Worm (Caenorhabditis elegans): Measurements from ENCODE around the gene acaa-2.

The acaa-2 gene

DNA sequence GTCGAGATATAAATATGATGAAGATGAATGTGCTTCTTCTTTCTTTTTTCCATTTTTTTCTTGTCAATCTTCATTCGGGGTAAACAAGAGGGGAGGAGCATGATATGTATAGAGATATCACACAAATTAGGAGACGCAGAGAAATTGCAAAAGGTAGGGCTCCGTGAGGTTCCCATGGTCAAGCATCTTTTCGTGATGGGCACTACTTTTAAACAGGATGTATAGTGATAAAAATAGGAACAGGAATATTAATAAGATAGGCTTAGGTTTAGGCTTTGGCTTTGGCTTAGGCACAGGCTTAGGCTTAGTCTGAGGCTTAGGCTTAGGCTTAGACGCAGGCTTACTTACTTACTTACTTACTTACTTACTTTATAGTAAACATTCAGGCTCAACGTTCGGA is 20.0 kb upstream of the acaa-2 start, which contains the start of gene F53A2.1:
F53A2.1 (minus strand) TSS at position 101 of the 400 bp plus-strand sequence.
- TF ChIP-seq dao-5 (tag; optimal IDR thresholded peaks at IDR 0.05) (no peak), W03F9.2 (tag; optimal IDR thresholded peaks at IDR 0.05) (no peak), him-1 (tag; optimal IDR thresholded peaks at IDR 0.05) (no peak)

DNA sequence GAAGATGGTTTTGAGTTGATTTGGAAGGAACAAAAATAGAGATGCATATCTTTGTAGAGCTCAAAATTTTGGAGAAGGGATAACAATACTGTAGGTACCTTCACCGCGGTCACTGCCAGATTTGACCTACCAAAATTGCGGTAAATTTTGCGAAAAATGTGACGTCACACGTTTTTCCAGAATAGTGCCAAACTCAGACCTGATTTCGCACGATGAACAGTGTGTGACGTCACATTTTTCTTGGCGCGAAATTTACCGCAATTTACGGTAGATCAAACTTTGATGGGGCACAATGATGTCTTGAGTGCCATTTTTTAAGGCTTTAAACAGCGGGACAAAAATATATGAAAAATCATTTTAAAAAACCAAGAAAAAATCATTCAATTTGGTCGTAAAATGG is 15.8 kb upstream of the acaa-2 start:
- TF ChIP-seq W03F9.2 (tag; optimal IDR thresholded peaks at IDR 0.05) (no peak), him-1 (tag; optimal IDR thresholded peaks at IDR 0.05) (no peak), dao-5 (tag; optimal IDR thresholded peaks at IDR 0.05) (no peak)

- no peak for TF ChIP-seq dao-5 (tag; optimal IDR thresholded peaks at IDR 0.05)
- TF ChIP-seq him-1 (tag; optimal IDR thresholded peaks at IDR 0.05): no peak
- TF ChIP-seq W03F9.2 (tag; optimal IDR thresholded peaks at IDR 0.05): no peak
Observed at ce11 chrIII:13333754-13334153, 11.0 kb upstream of the acaa-2 start, which contains the start of gene sdz-20. Gene sdz-20, plus strand, starts transcription at chrIII:13334054.

DNA sequence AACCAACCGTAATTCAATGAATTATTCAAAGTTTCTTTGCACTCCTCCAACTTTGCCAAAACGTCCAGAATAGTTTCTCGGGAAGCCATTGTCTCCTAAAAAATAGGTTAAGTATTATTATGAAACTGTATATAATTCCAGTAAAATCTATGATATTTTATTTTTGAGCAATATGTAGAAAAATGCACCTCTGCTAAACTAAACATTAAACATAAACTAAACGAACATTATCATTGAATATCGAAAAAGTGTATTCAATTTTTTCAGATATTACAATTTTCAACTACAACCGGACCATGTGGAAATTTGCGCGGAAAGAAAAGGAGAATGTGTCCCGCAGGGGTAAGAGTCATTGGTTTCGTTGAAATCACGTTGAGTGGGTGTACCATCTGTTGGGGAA is 5.1 kb upstream of the acaa-2 start, which contains the start of gene F53A2.3:
F53A2.3 (minus strand) TSS at position 101 of the 400 bp plus-strand sequence.
- TF ChIP-seq W03F9.2 (tag; optimal IDR thresholded peaks at IDR 0.05): no peak
- TF ChIP-seq him-1 (tag; optimal IDR thresholded peaks at IDR 0.05): no peak
- TF ChIP-seq dao-5 (tag; optimal IDR thresholded peaks at IDR 0.05): no peak

- TF ChIP-seq dao-5 (tag; optimal IDR thresholded peaks at IDR 0.05): no peak
- TF ChIP-seq him-1 (tag; optimal IDR thresholded peaks at IDR 0.05): no peak
- TF ChIP-seq W03F9.2 (tag; optimal IDR thresholded peaks at IDR 0.05): peak; percentile 25
Observed at ce11 chrIII:13340504-13341274, 4.0 kb upstream of the acaa-2 start.

ce11 chrIII:13341275-13341626 is 3.5 kb upstream of the acaa-2 start, which contains the start of gene nud-1:
Gene nud-1, plus strand, starts transcription at chrIII:13341527.
- no peak for TF ChIP-seq dao-5 (tag; optimal IDR thresholded peaks at IDR 0.05)
- TF ChIP-seq W03F9.2 (tag; optimal IDR thresholded peaks at IDR 0.05): no peak
- no peak for TF ChIP-seq him-1 (tag; optimal IDR thresholded peaks at IDR 0.05)

ce11 chrIII:13342079-13342734 is 2.5 kb upstream of the acaa-2 start, which contains the start of gene dro-1:
Gene dro-1, plus strand, starts transcription at chrIII:13342684.
- TF ChIP-seq W03F9.2 (tag; optimal IDR thresholded peaks at IDR 0.05) (no peak), dao-5 (tag; optimal IDR thresholded peaks at IDR 0.05) (no peak), him-1 (tag; optimal IDR thresholded peaks at IDR 0.05) (no peak)

ce11 chrIII:13343117-13343516 is 1.6 kb upstream of the acaa-2 start, which contains the start of gene ife-1:
Gene ife-1, plus strand, starts transcription at chrIII:13343417.
- TF ChIP-seq him-1 (tag; optimal IDR thresholded peaks at IDR 0.05) (no peak), dao-5 (tag; optimal IDR thresholded peaks at IDR 0.05) (no peak), W03F9.2 (tag; optimal IDR thresholded peaks at IDR 0.05) (no peak)

DNA sequence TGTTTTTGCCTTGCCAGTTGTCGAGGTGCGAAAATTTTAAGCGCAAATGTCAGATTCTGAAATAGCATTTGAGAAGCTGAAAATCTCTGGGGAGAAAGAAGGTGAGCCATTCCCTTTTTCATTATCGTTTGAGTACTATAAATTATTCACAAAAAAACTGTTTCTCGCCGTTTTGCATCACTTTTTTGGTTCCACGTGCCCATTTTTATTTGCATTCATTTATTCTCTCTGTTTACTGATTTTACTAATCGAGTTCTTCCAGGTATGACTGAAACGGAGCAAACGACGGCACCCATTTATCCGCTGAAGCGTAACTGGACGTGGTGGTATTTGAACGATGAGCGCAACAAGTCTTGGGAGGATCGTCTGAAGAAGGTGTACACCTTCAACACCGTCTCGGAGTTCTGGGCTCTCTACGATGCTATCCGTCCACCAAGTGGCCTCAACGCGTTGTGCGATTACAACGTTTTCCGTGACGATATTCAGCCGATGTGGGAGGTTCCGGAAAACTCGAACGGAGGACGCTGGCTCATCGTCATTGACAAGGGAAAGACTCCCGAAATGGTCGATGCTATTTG is 1.1 kb upstream of the acaa-2 start:
- no peak for TF ChIP-seq him-1 (tag; optimal IDR thresholded peaks at IDR 0.05)
- no peak for TF ChIP-seq W03F9.2 (tag; optimal IDR thresholded peaks at IDR 0.05)
- no peak for TF ChIP-seq dao-5 (tag; optimal IDR thresholded peaks at IDR 0.05)

DNA sequence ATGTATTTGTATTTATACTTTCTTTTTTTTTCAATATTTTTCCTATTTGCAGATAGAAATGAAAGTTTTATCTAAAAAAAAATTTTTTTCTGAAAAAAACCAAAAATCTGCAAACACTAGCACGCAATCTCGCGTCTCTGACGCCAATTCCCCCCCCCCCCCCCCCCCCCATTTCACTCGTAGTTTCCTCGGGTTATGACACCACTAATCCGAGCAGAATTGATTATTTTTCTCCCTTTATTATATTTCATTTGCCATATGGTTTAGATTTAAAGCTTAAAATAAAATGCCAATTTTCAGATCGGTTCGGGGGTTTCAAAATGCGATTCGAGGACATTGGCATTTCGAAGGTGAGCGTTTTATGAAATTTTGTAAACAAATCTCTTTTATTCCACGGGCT is 2.0 kb downstream of the acaa-2 start, which contains the start of gene mtm-6:
mtm-6 (plus strand) TSS at position 301 of the 400 bp plus-strand sequence.
- TF ChIP-seq W03F9.2 (tag; optimal IDR thresholded peaks at IDR 0.05) (no peak), dao-5 (tag; optimal IDR thresholded peaks at IDR 0.05) (no peak), him-1 (tag; optimal IDR thresholded peaks at IDR 0.05) (no peak)

DNA sequence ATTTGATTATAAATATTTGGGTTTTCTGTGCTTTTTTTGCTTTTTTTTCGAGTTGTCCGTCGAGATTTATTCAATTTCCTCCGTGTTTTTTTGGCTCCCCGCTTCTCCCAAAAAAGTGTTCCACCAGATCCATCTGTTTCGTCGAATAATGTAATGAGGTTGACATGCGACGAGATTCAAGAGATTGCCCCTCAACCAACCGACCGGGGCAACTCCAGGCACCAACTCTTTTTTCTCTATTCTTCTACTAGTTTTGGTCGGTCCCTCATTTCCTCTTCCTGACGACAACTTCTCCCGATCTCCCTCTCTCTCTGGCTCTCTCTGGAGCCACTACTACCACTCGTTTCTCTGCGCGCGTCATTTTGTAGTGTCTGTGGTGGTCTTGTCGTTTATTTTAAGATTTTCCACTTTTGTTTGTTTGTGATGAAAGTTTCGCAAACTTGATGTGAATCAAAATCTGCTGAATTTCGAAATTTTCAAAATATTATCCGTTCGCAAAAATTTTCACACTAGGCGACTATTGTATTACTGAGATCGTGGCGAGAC is 3.1 kb downstream of the acaa-2 start:
- TF ChIP-seq dao-5 (tag; optimal IDR thresholded peaks at IDR 0.05): no peak
- TF ChIP-seq W03F9.2 (tag; optimal IDR thresholded peaks at IDR 0.05): no peak
- no peak for TF ChIP-seq him-1 (tag; optimal IDR thresholded peaks at IDR 0.05)

ce11 chrIII:13348891-13349290 is 4.2 kb downstream of the acaa-2 start:
- TF ChIP-seq him-1 (tag; optimal IDR thresholded peaks at IDR 0.05) (no peak), W03F9.2 (tag; optimal IDR thresholded peaks at IDR 0.05) (no peak), dao-5 (tag; optimal IDR thresholded peaks at IDR 0.05) (no peak)

DNA sequence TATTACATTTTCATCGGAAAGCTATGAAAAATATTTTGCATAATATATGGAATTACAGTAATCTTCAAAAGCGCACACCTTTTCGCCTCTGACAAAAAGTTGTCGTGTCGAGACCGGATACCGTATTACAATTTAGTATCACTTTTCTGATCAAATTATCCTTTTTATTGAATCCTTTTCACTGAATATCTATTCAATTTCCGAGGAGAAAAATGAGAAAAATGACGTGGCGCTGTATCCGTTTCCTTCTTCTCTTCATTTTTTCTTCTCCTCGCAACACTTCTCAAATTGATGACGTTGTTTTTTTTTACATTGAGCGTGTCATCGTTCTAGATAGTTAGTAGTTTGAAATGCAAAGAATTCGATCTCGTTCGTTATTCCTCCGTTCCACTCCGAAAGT is 6.2 kb downstream of the acaa-2 start:
- TF ChIP-seq dao-5 (tag; optimal IDR thresholded peaks at IDR 0.05) (no peak), him-1 (tag; optimal IDR thresholded peaks at IDR 0.05) (no peak), W03F9.2 (tag; optimal IDR thresholded peaks at IDR 0.05) (no peak)

Data from whole organism, L4/young adult.